Fruit fly (Drosophila melanogaster): ENCODE results near the gene CG15553.

CG15553 gene

DNA sequence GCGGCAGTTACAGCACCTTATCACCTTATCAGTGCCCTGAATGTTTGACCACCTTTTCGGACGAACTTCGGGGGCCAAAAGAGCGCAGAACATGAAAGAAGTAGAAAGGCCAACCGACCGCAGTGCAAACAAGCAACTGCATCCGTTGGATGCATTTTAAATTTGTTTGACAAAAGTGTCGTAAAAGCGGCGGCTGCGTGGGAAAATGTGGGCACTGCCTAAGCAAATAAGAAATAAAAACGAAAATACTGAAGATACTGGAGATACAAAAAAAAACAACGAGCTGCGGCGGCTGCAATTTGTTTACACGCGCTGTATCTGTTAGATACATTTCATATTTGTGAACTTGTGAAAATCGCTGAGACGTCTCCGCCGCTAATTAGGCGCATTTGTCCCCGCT lies 30.2 kb downstream of the CG15553 start:
- TF ChIP-seq fkh (GFP tag; optimal IDR thresholded peaks at IDR 0.05) (peak; percentile 58), CG3032 (tag; optimal IDR thresholded peaks at IDR 0.05) (no peak), OdsH (GFP tag; optimal IDR thresholded peaks at IDR 0.05) (no peak)

DNA sequence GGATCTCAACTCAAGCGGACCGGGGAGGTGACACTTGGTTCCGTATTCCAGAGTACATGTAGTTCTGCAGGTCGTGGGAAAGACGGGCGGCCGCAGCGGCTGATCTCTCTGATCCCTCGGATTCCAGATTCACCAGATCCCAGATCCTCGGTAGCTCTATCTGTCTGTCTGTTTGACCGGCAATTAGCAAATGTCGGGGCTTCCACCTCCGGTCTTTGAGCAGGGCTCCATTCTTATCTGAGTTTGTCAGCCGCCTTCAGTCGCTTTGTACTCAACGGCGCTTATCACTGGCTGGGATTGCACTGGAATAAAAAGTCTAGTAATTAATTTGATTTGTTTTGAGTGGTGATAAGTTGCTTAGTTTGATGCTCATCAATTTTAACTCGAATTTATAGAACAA lies 34.6 kb downstream of the CG15553 start:
- peak; percentile 24 for TF ChIP-seq Sox14 (GFP tag; optimal IDR thresholded peaks at IDR 0.05)
- peak; percentile 1 for TF ChIP-seq CG6808 (GFP tag; optimal IDR thresholded peaks at IDR 0.05)
- TF ChIP-seq Hr4 (GFP tag; optimal IDR thresholded peaks at IDR 0.05) = no peak
- peak; percentile 98 for TF ChIP-seq svp (GFP tag)
- no peak for TF ChIP-seq Sox15 (GFP tag; optimal IDR thresholded peaks at IDR 0.05)
- TF ChIP-seq topi (GFP tag; optimal IDR thresholded peaks at IDR 0.05) = no peak
- TF ChIP-seq CG15336 (GFP tag; IDR thresholded peaks at IDR 0.05) = no peak
- no peak for TF ChIP-seq CG32006 (GFP tag; optimal IDR thresholded peaks at IDR 0.05)
- TF ChIP-seq CG8632 (GFP tag; optimal IDR thresholded peaks at IDR 0.05) = no peak
- TF ChIP-seq CG3919 (GFP tag; optimal IDR thresholded peaks at IDR 0.05) = peak; percentile 9
- no peak for TF ChIP-seq Blimp-1 (GFP tag; optimal IDR thresholded peaks at IDR 0.05)
- TF ChIP-seq lz (GFP tag; optimal IDR thresholded peaks at IDR 0.05) = peak; percentile 28
- TF ChIP-seq esn (GFP tag; optimal IDR thresholded peaks at IDR 0.05) = no peak
- peak; percentile 5 for TF ChIP-seq CG3032 (tag; optimal IDR thresholded peaks at IDR 0.05)
- peak; percentile 17 for TF ChIP-seq CG10631 (GFP tag; optimal IDR thresholded peaks at IDR 0.05)
- peak; percentile 21 for TF ChIP-seq CG1621 (tag; optimal IDR thresholded peaks at IDR 0.05)
- TF ChIP-seq Eip78C (GFP tag) = peak; percentile 33
- peak; percentile 32 for TF ChIP-seq Ets96B (tag; optimal IDR thresholded peaks at IDR 0.05)

DNA sequence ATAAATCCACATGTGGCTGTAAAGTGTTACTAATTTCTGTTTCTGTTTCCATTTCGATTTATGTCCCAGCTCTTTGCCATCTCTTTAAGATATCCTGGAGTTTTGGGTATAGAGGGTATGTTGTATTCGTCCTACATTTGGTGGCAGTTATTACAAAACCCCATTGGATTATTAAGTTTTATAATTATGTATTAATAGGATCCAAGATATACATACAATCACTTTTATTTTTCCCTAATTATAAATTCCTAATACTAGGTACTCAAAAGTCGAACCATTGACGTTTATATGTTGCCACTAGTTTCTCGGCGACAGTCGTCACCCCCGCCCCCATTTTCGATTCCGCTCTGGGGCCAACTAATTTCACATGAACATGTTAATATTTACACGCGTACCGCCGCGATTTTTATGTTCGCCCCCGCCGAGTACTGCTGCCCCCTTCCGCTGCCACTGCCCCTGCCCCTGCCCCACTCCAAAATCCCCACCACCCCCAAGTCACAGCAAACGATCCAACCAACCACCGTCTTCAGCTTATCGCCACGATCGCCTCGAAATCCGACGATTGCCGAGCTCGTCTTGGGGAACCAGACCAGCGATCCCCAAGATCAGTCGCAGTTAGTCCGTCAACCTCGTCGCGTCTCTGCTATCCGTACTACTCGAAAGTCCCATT lies 36.2 kb downstream of the CG15553 start, which contains the start of gene Sox100B:
Gene Sox100B, plus strand, starts transcription at position 601 of the 670 bp plus-strand sequence.
- TF ChIP-seq CG6163 (GFP tag; IDR thresholded peaks at IDR 0.05) (0 out of 3 replicates have a peak, but pooled peaks have one; percentile 23), Ets96B (tag; optimal IDR thresholded peaks at IDR 0.05) (peak; percentile 18), fkh (GFP tag; optimal IDR thresholded peaks at IDR 0.05) (peak; percentile 67), Eip78C (GFP tag) (peak; percentile 57), fd59A (GFP tag; optimal IDR thresholded peaks at IDR 0.05) (no peak), CG32006 (GFP tag; optimal IDR thresholded peaks at IDR 0.05) (no peak), CG3032 (tag; optimal IDR thresholded peaks at IDR 0.05) (peak; percentile 23), svp (GFP tag) (peak; percentile 60)

DNA sequence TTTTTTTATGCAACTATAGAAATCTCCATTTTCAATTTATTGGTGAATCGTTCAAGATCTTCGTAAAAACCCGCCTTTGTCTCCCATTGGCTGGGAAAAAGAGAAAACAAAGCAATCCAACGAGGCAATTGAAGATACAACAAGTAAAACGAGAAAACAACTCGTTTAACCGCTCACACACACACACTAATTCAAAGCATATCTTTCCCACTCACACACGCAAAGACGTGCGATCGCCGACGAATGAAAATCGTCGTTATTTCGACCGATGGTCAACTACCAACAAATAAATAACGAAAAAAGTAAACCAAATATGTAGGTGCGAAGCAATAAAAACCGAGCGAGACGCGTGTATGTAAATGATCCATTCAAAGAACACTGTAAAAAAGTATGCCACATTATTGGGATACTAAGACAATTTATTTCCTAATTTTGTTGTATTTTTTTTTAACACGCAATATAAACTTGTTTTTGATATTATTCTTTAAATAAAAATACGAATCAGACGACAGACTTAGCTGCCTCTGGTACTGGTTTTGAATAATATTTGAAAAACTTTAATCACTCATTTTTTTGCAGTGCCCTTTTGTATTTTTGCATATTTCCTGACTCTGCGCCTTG lies 38.5 kb downstream of the CG15553 start:
- peak; percentile 49 for TF ChIP-seq achi (GFP tag; optimal IDR thresholded peaks at IDR 0.05)
- peak; percentile 52 for TF ChIP-seq fd59A (GFP tag; optimal IDR thresholded peaks at IDR 0.05)
- TF ChIP-seq Sox102F (GFP tag; optimal IDR thresholded peaks at IDR 0.05) = peak; percentile 63
- peak; percentile 93 for TF ChIP-seq CG6163 (GFP tag; IDR thresholded peaks at IDR 0.05)
- peak; percentile 81 for TF ChIP-seq CG1621 (tag; optimal IDR thresholded peaks at IDR 0.05)
- TF ChIP-seq CG6792 (GFP tag; optimal IDR thresholded peaks at IDR 0.05) = peak; percentile 19
- peak; percentile 50 to 72 for TF ChIP-seq salr (GFP tag; optimal IDR thresholded peaks at IDR 0.05)
- TF ChIP-seq CG10631 (GFP tag; optimal IDR thresholded peaks at IDR 0.05) = peak; percentile 36
- TF ChIP-seq CG8319 (GFP tag; optimal IDR thresholded peaks at IDR 0.05) = peak; percentile 34
- TF ChIP-seq Sox15 (GFP tag; optimal IDR thresholded peaks at IDR 0.05) = no peak
- TF ChIP-seq svp (GFP tag) = peak; percentile 76
- peak; percentile 86 for TF ChIP-seq Eip78C (GFP tag)
- peak; percentile 18 for TF ChIP-seq Blimp-1 (GFP tag; optimal IDR thresholded peaks at IDR 0.05)
- peak; percentile 25 for TF ChIP-seq CG11762 (GFP tag; optimal IDR thresholded peaks at IDR 0.05; ENCODE audit: insufficient read depth)
- TF ChIP-seq eg (GFP tag; IDR thresholded peaks at IDR 0.05) = peak; percentile 92
- TF ChIP-seq topi (GFP tag; optimal IDR thresholded peaks at IDR 0.05) = peak; percentile 42
- TF ChIP-seq CG3919 (GFP tag; optimal IDR thresholded peaks at IDR 0.05) = peak; percentile 35
- peak; percentile 29 for TF ChIP-seq CG32006 (GFP tag; optimal IDR thresholded peaks at IDR 0.05)
- TF ChIP-seq CG15336 (GFP tag; IDR thresholded peaks at IDR 0.05) = peak; percentile 75
- TF ChIP-seq CG11902 (GFP tag; optimal IDR thresholded peaks at IDR 0.05) = no peak
- TF ChIP-seq CG6808 (GFP tag; optimal IDR thresholded peaks at IDR 0.05) = peak; percentile 83
- peak; percentile 23 for TF ChIP-seq Smox (GFP tag; optimal IDR thresholded peaks at IDR 0.05)
- TF ChIP-seq CG8119 (GFP tag; IDR thresholded peaks at IDR 0.05) = peak; percentile 88
- peak; percentile 51; the same call in 1 of the 2 replicates for TF ChIP-seq Gug (GFP tag; IDR thresholded peaks at IDR 0.05)
- no peak for TF ChIP-seq cyc (GFP tag; optimal IDR thresholded peaks at IDR 0.05)
- TF ChIP-seq CG7368 (GFP tag; optimal IDR thresholded peaks at IDR 0.05) = peak; percentile 71
- no peak for TF ChIP-seq CG4318 (GFP tag; optimal IDR thresholded peaks at IDR 0.05)
- peak; percentile 58 for TF ChIP-seq CG6276 (GFP tag; optimal IDR thresholded peaks at IDR 0.05)
- TF ChIP-seq dsx (GFP tag; optimal IDR thresholded peaks at IDR 0.05; ENCODE audit: poor library complexity, severe bottlenecking) = peak; percentile 79
- peak; percentile 71 for TF ChIP-seq CG3032 (tag; optimal IDR thresholded peaks at IDR 0.05)
- peak; percentile 34 for TF ChIP-seq CG6854 (GFP tag; optimal IDR thresholded peaks at IDR 0.05)
- peak; percentile 39 for TF ChIP-seq fd85E (GFP tag; optimal IDR thresholded peaks at IDR 0.05)
- TF ChIP-seq Eip75B (GFP tag; optimal IDR thresholded peaks at IDR 0.05) = peak; percentile 18
